2 worm cellular contexts compared by ENCODE assay signal in genomic region chrV:11610049-11610448, ce11.
TF ChIP-seq lines count a peak whose summit lies in the region.

Gene piit-1 (minus strand): TSS chrV:11610149.

TF ChIP-seq in whole organism, L2 larva, 48 proteins besides CTCF, POLR2A, EP300 and RAD21:
- TF ChIP-seq elt-3 (tag; optimal IDR thresholded peaks at IDR 0.05; lab: Kevin White, UChicago) (no peak), snpc-4 (tag; optimal IDR thresholded peaks at IDR 0.05; lab: Kevin White, UChicago) (no peak), F13H6.1 (tag; optimal IDR thresholded peaks at IDR 0.05; lab: Kevin White, UChicago) (peak; percentile 26)

TF ChIP-seq in whole organism, L3 larva, 47 proteins besides CTCF, POLR2A, EP300 and RAD21:
- TF ChIP-seq pha-4 (tag; optimal IDR thresholded peaks at IDR 0.05; lab: Kevin White, UChicago) = peak; percentile 32
- TF ChIP-seq zag-1 (tag; optimal IDR thresholded peaks at IDR 0.05; lab: Kevin White, UChicago) = no peak
- TF ChIP-seq ama-1 (optimal IDR thresholded peaks at IDR 0.05; lab: Kevin White, UChicago) = no peak
TF ChIP-seq in whole organism, L3 larva: peak in this region for 1.
